Worm (Caenorhabditis elegans) whole organism, L4 larva: ENCODE data around the gene arle-14.
A peak's percentile ranks its signal among the peaks of the same experiment; 100 is the strongest.

ENCODE experiments used
- F26F4.8 ChIP-seq: fragments of 200-800 bp; sonication (Bioruptor generic); conservative IDR thresholded peaks from 2 replicates; pipeline ENCODE4 v1.3.6; 2022; ENCODE audit warnings: missing genetic modification characterization, missing compliant biosample characterization
- F44E2.7 ChIP-seq: fragments of 200-800 bp; sonication (Bioruptor generic); IDR thresholded peaks from 2 replicates; pipeline ENCODE4 v2.1.2; 2022; ENCODE audit warnings: missing genetic modification characterization, missing compliant biosample characterization
- T26A8.4 ChIP-seq: fragments of 200-800 bp; sonication (Bioruptor generic); IDR thresholded peaks from 2 replicates; pipeline ENCODE4 v1.3.6; 2022; ENCODE audit warnings: missing genetic modification characterization, missing compliant biosample characterization
- Y48G9A.11 ChIP-seq: fragments of 200-800 bp; sonication (Bioruptor generic); IDR thresholded peaks from 2 replicates; pipeline ENCODE4 v1.3.6; 2022; ENCODE audit warnings: missing genetic modification reagents, missing genetic modification characterization, missing compliant biosample characterization
- aha-1 ChIP-seq: fragments of 150-350 bp; peaks from one replicate; lab custom pipeline; 2014; ENCODE audit warnings: missing biosample characterization, missing genetic modification characterization
- ama-1 ChIP-seq: fragments of 150-350 bp; optimal IDR thresholded peaks from 2 replicates; lab custom pipeline; 2014; ENCODE audit warnings: inconsistent platforms, mixed read lengths
- attf-4 ChIP-seq: sonication (generic microtip); optimal IDR thresholded peaks from 3 replicates; lab custom pipeline; 2017; ENCODE audit warnings: missing biosample characterization, missing genetic modification characterization
- ceh-32 ChIP-seq: sonication (generic microtip); optimal IDR thresholded peaks from 2 replicates; lab custom pipeline; 2016; ENCODE audit warnings: mild to moderate bottlenecking, missing genetic modification characterization, missing compliant biosample characterization; ENCODE audit not compliant: poor library complexity
- ceh-82 ChIP-seq: sonication (generic microtip); optimal IDR thresholded peaks from 2 replicates; lab custom pipeline; 2017; ENCODE audit warnings: missing biosample characterization, missing genetic modification characterization
- ctbp-1 ChIP-seq: fragments of 200-800 bp; sonication (Bioruptor generic); IDR thresholded peaks from 2 replicates; pipeline ENCODE4 v1.3.6; 2022; ENCODE audit warnings: missing genetic modification reagents, missing genetic modification characterization, missing compliant biosample characterization
- daf-16 ChIP-seq, 3 experiments: sonication (generic microtip); optimal IDR thresholded peaks; 2 replicates each; lab custom pipeline; 2016 to 2017; ENCODE audit warnings: missing genetic modification characterization in 3 of 3, missing genetic modification reagents in 3 of 3, mild to moderate bottlenecking in 2 of 3, missing compliant biosample characterization in 2 of 3, missing biosample characterization in 1 of 3, moderate library complexity in 1 of 3
- daf-19 ChIP-seq: fragments of 200-800 bp; sonication (Bioruptor generic); conservative IDR thresholded peaks from 2 replicates; pipeline ENCODE4 v1.3.6; 2022; ENCODE audit warnings: missing genetic modification characterization, missing compliant biosample characterization
- dmd-6 ChIP-seq: fragments of 200-800 bp; sonication (Bioruptor generic); IDR thresholded peaks from 2 replicates; pipeline ENCODE4 v1.3.6; 2022; ENCODE audit warnings: missing genetic modification reagents, missing genetic modification characterization, missing compliant biosample characterization
- dmd-8 ChIP-seq: fragments of 200-800 bp; sonication (Bioruptor generic); IDR thresholded peaks from 2 replicates; pipeline ENCODE4 v1.3.6; 2022; ENCODE audit warnings: missing genetic modification characterization, missing compliant biosample characterization
- dpl-1 ChIP-seq: fragments of 150-350 bp; optimal IDR thresholded peaks from 2 replicates; lab custom pipeline; 2014; ENCODE audit warnings: missing biosample characterization, missing genetic modification reagents, missing genetic modification characterization
- dve-1 ChIP-seq: sonication (generic microtip); optimal IDR thresholded peaks from 2 replicates; lab custom pipeline; 2017; ENCODE audit warnings: antibody characterized with exemption, mild to moderate bottlenecking, missing genetic modification characterization, missing compliant biosample characterization; ENCODE audit not compliant: insufficient read depth
- fkh-10 ChIP-seq: fragments of 150-350 bp; optimal IDR thresholded peaks from 2 replicates; lab custom pipeline; 2014; ENCODE audit warnings: missing biosample characterization, missing genetic modification reagents, missing genetic modification characterization
- fos-1 ChIP-seq: fragments of 150-350 bp; optimal IDR thresholded peaks from 2 replicates; lab custom pipeline; 2014; ENCODE audit warnings: missing biosample characterization, missing genetic modification characterization
- gei-8 ChIP-seq: fragments of 200-800 bp; sonication (Bioruptor generic); optimal IDR thresholded peaks from 2 replicates; lab custom pipeline; 2018; ENCODE audit warnings: mild to moderate bottlenecking, missing genetic modification characterization, missing compliant biosample characterization
- hif-1 ChIP-seq, 2 experiments: sonication (generic microtip); optimal IDR thresholded peaks; 2 replicates each; lab custom pipeline; 2016 to 2017; ENCODE audit warnings: missing compliant biosample characterization in 2 of 2, missing genetic modification characterization in 2 of 2, missing genetic modification reagents in 2 of 2, missing genotype in 2 of 2, mild to moderate bottlenecking in 1 of 2
- hlh-11 ChIP-seq: fragments of 200-800 bp; sonication (Bioruptor generic); optimal IDR thresholded peaks from 2 replicates; lab custom pipeline; 2018; ENCODE audit warnings: mild to moderate bottlenecking, missing genetic modification characterization, missing compliant biosample characterization
- hlh-30 ChIP-seq: sonication (generic microtip); optimal IDR thresholded peaks from 2 replicates; lab custom pipeline; 2017; ENCODE audit warnings: antibody characterized with exemption, mild to moderate bottlenecking, missing genetic modification characterization, missing compliant biosample characterization; ENCODE audit not compliant: insufficient read depth
- hmg-1.1 ChIP-seq: fragments of 200-800 bp; sonication (Bioruptor generic); IDR thresholded peaks from 2 replicates; pipeline ENCODE4 v1.3.6; 2022; ENCODE audit warnings: missing genetic modification reagents, missing genetic modification characterization, missing compliant biosample characterization
- jun-1 ChIP-seq: fragments of 150-350 bp; optimal IDR thresholded peaks from 2 replicates; lab custom pipeline; 2014; ENCODE audit warnings: missing biosample characterization, missing genetic modification reagents, missing genetic modification characterization
- lin-38 ChIP-seq: fragments of 200-800 bp; sonication (Bioruptor generic); IDR thresholded peaks from 2 replicates; pipeline ENCODE4 v1.3.6; 2022; ENCODE audit warnings: missing genetic modification reagents, missing genetic modification characterization, missing compliant biosample characterization
- lsy-2 ChIP-seq, 2 experiments: fragments of 150-350 bp in 1 of 2; sonication (generic microtip) in 1 of 2; optimal IDR thresholded peaks; 2 replicates each; lab custom pipeline; 2014 to 2017; ENCODE audit warnings: missing biosample characterization in 2 of 2, missing genetic modification characterization in 2 of 2
- mdl-1 ChIP-seq, 2 experiments: fragments of 150-350 bp in 1 of 2; sonication (generic microtip) in 1 of 2; optimal IDR thresholded peaks; 2 replicates each; lab custom pipeline; 2014 to 2017; ENCODE audit warnings: missing biosample characterization in 2 of 2, missing genetic modification characterization in 2 of 2
- mep-1 ChIP-seq: fragments of 150-350 bp; sonication (generic microtip); optimal IDR thresholded peaks from 3 replicates; lab custom pipeline; 2014; ENCODE audit warnings: missing biosample characterization, missing genetic modification characterization
- mes-2 ChIP-seq: sonication (generic microtip); optimal IDR thresholded peaks from 2 replicates; lab custom pipeline; 2016; ENCODE audit warnings: missing genotype, mild to moderate bottlenecking, missing genetic modification characterization, missing compliant biosample characterization; ENCODE audit not compliant: poor library complexity, severe bottlenecking
- nhr-10 ChIP-seq: fragments of 150-350 bp; optimal IDR thresholded peaks from 2 replicates; lab custom pipeline; 2014; ENCODE audit warnings: missing biosample characterization, missing genetic modification characterization
- nhr-237 ChIP-seq: sonication (generic microtip); optimal IDR thresholded peaks from 2 replicates; lab custom pipeline; 2017; ENCODE audit warnings: missing biosample characterization, missing genetic modification characterization
- nhr-28 ChIP-seq: fragments of 150-350 bp; optimal IDR thresholded peaks from 2 replicates; lab custom pipeline; 2014; ENCODE audit warnings: missing biosample characterization, missing genetic modification characterization
- nhr-77 ChIP-seq: fragments of 150-350 bp; optimal IDR thresholded peaks from 2 replicates; lab custom pipeline; 2014; ENCODE audit warnings: missing biosample characterization, missing genetic modification characterization
- pha-4 ChIP-seq, 2 experiments: fragments of 150-350 bp in 1 of 2; fragments of 200-800 bp in 1 of 2; sonication (Bioruptor generic) in 1 of 2; IDR thresholded peaks in 1 of 2; optimal IDR thresholded peaks in 1 of 2; 2 replicates each; pipeline versions ENCODE4 v1.3.6 to Lab custom; 2014 to 2022; ENCODE audit warnings: missing genetic modification characterization in 2 of 2, missing genetic modification reagents in 2 of 2, missing biosample characterization in 1 of 2, missing compliant biosample characterization in 1 of 2
- pqm-1 ChIP-seq: sonication (generic microtip); optimal IDR thresholded peaks from 2 replicates; lab custom pipeline; 2017; ENCODE audit warnings: missing biosample characterization, missing genetic modification characterization
- rbr-2 ChIP-seq: sonication (generic microtip); optimal IDR thresholded peaks from 2 replicates; lab custom pipeline; 2016; ENCODE audit warnings: missing genotype, missing genetic modification characterization, missing compliant biosample characterization
- sdz-12 ChIP-seq: fragments of 200-800 bp; sonication (Bioruptor generic); optimal IDR thresholded peaks from 2 replicates; lab custom pipeline; 2018; ENCODE audit warnings: mild to moderate bottlenecking, missing genetic modification characterization, missing compliant biosample characterization
- tra-1 ChIP-seq: fragments of 200-800 bp; sonication (Bioruptor generic); IDR thresholded peaks from 2 replicates; pipeline ENCODE4 v1.3.6; 2022; ENCODE audit warnings: missing genetic modification reagents, missing genetic modification characterization, missing compliant biosample characterization
- unc-130 ChIP-seq: sonication (generic microtip); optimal IDR thresholded peaks from 2 replicates; lab custom pipeline; 2016; ENCODE audit warnings: missing genetic modification reagents, missing genetic modification characterization, missing compliant biosample characterization
- unc-62 ChIP-seq, 3 experiments: fragments of 150-350 bp in 1 of 3; sonication (generic microtip); optimal IDR thresholded peaks in 2 of 3; peaks in 1 of 3; 1 replicate in 1 of 3; 2 replicates in 2 of 3; lab custom pipeline; 2014 to 2017; ENCODE audit warnings: missing biosample characterization in 3 of 3, missing genetic modification characterization in 3 of 3, missing genetic modification reagents in 3 of 3, missing genotype in 1 of 3

arle-14 gene

DNA sequence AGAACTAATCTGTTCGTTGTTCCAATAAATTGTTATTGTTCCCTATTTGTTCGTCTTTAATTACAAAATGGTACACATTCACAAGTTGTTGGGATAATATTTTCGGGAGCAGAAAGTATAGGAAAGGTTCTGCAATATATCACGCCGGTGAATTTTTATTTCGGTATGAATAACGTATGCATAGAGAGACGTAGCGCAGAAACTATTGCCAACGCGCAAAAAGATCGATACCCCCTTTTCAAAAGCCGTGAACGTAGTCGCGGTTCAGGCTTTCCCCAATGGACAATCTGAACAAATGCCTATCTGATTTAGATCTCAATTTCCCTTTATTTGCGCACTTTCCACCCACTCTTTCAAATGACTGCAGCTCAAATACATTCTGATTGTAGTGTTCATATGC, 12.6 kb upstream of the arle-14 start, which contains the start of gene pst-2 (continued):
- no peak for TF ChIP-seq F44E2.7 (GFP tag; lab: Robert Waterston, UW)
- no peak for TF ChIP-seq ceh-82
- TF ChIP-seq ceh-32 (tag; lab: Kevin White, UChicago) = no peak
- no peak for TF ChIP-seq gei-8 (GFP tag; lab: Kevin White, UChicago)
- peak; percentile 19 for TF ChIP-seq unc-130 (GFP tag; lab: Kevin White, UChicago)
- TF ChIP-seq fkh-10 (GFP tag; lab: Kevin White, UChicago) = no peak
- TF ChIP-seq Y48G9A.11 (GFP tag; lab: Robert Waterston, UW) = peak; percentile 69
- TF ChIP-seq dmd-8 (GFP tag; lab: Robert Waterston, UW) = 0 out of 2 replicates have a peak, but pooled peaks have one; percentile 16
- TF ChIP-seq aha-1 = no peak
- peak; percentile 77 for TF ChIP-seq lin-38 (GFP tag; lab: Robert Waterston, UW)
- TF ChIP-seq unc-62 (GFP tag; optimal IDR thresholded peaks at IDR 0.05 in 1 of 2; lab: Kevin White, UChicago) = no peak
- no peak for TF ChIP-seq unc-62 (tag; optimal IDR thresholded peaks at IDR 0.05; lab: Kevin White, UChicago)

DNA sequence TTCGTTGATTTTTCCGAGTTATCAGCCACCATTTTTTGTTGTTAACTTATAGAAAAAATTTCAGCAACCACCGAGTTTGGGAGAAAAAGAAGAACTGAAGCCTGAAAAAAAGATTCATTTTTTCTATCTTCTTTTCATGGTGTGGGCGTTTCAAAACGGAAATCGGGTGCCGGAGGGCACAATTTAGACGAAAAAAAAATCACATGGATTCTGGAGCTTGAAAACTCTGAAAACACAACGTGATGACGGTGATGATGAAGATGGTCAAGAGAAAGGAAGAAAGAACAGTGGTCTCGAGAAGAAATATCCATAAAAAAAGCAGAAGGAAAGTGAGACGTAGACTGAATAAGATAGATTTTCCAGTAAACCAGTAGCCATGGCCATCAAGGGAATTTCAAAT, 8.7 kb upstream of the arle-14 start, which contains the start of gene rcan-1:
rcan-1 (minus strand) TSS at position 101 of the 400 bp plus-strand sequence.
- TF ChIP-seq fos-1 (tag; lab: Kevin White, UChicago) (no peak), F26F4.8 (GFP tag; lab: Robert Waterston, UW) (no peak), Y48G9A.11 (GFP tag; lab: Robert Waterston, UW) (no peak), ama-1 (no peak), mep-1 (tag; lab: Kevin White, UChicago) (no peak), jun-1 (tag; lab: Kevin White, UChicago) (no peak), pqm-1 (tag; lab: Kevin White, UChicago) (no peak), ctbp-1 (GFP tag; lab: Robert Waterston, UW) (no peak), sdz-12 (no peak), nhr-77 (tag; lab: Kevin White, UChicago) (no peak), daf-19 (GFP tag; lab: Robert Waterston, UW) (no peak), hif-1 (tag; optimal IDR thresholded peaks at IDR 0.05; lab: Kevin White, UChicago) (no peak)
- TF ChIP-seq, all 104 proteins: peak for 0

DNA sequence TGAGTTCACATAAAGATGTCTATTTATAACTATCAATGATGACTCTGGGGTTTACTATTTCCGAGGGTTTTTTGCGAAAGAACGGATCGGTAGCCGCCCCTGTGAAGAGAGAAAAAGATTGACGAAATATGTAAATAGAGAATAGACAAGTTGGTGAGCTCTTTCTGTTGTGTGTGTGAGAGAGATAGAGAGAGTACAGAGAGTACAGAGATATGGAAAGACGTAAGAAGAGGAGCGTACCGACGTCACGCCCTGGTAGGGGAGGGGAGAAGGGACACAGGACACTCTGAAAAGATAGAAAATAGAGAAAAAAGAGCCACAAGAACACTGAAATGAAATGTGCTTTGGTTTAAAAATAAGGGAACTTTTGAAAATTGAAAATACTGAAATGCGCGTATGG, 4.5 kb upstream of the arle-14 start:
- TF ChIP-seq daf-16 (GFP tag; optimal IDR thresholded peaks at IDR 0.05; lab: Kevin White, UChicago) = no peak
- TF ChIP-seq daf-16 (tag; optimal IDR thresholded peaks at IDR 0.05; lab: Kevin White, UChicago) = peak; percentile 58
- TF ChIP-seq unc-130 (GFP tag; lab: Kevin White, UChicago) = no peak
- peak; percentile 30 for TF ChIP-seq dpl-1 (GFP tag; lab: Kevin White, UChicago)
- TF ChIP-seq aha-1 = peak; percentile 4
- TF ChIP-seq hlh-30 (tag; lab: Kevin White, UChicago) = peak; percentile 76
- TF ChIP-seq lsy-2 (tag; optimal IDR thresholded peaks at IDR 0.05; lab: Kevin White, UChicago) = peak in 1 of 2 experiments; percentile 64
- no peak for TF ChIP-seq nhr-10 (tag; lab: Kevin White, UChicago)
- no peak for TF ChIP-seq attf-4
- TF ChIP-seq hmg-1.1 = peak; percentile 60; the same call in 1 of the 2 replicates
- TF ChIP-seq dmd-6 (GFP tag; lab: Robert Waterston, UW) = peak; percentile 35; the same call in 1 of the 2 replicates
- peak; percentile 47 for TF ChIP-seq mes-2 (tag; lab: Kevin White, UChicago)
- TF ChIP-seq nhr-237 (tag; lab: Kevin White, UChicago) = no peak
- TF ChIP-seq rbr-2 (tag; lab: Kevin White, UChicago) = peak; percentile 44
- TF ChIP-seq nhr-28 (tag; lab: Kevin White, UChicago) = peak; percentile 40
- TF ChIP-seq dve-1 = peak; percentile 73
- no peak; the same call in 1 of the 2 replicates for TF ChIP-seq lin-38 (GFP tag; lab: Robert Waterston, UW)
- TF ChIP-seq mdl-1 (tag; optimal IDR thresholded peaks at IDR 0.05; lab: Kevin White, UChicago) = peak in 1 of 2 experiments; percentile 51
- no peak for TF ChIP-seq pha-4 (GFP tag; IDR thresholded peaks at IDR 0.05; lab: Robert Waterston, UW)
- peak; percentile 73 for TF ChIP-seq pha-4 (tag; optimal IDR thresholded peaks at IDR 0.05; lab: Kevin White, UChicago)
- peak; percentile 66 for TF ChIP-seq mep-1 (tag; lab: Kevin White, UChicago)
- TF ChIP-seq hlh-11 (tag; lab: Kevin White, UChicago) = peak; percentile 52
- no peak for TF ChIP-seq tra-1
- TF ChIP-seq T26A8.4 = peak; percentile 35; the same call in 1 of the 2 replicates
- TF ChIP-seq fkh-10 (GFP tag; lab: Kevin White, UChicago) = peak; percentile 91
- peak; percentile 44; the same call in 1 of the 2 replicates for TF ChIP-seq ctbp-1 (GFP tag; lab: Robert Waterston, UW)
